Worm (Caenorhabditis elegans): Measurements from ENCODE around the gene C29F4.3.

- TF ChIP-seq fkh-10 (GFP tag; optimal IDR thresholded peaks at IDR 0.05): no peak
- TF ChIP-seq ahr-1 (tag; optimal IDR thresholded peaks at IDR 0.05): no peak
- no peak for TF ChIP-seq dmd-4 (tag; optimal IDR thresholded peaks at IDR 0.05; ENCODE audit: borderline replicate concordance)
- no peak for TF ChIP-seq pag-3 (tag; optimal IDR thresholded peaks at IDR 0.05; ENCODE audit: borderline replicate concordance)
- TF ChIP-seq ceh-9 (tag; optimal IDR thresholded peaks at IDR 0.05): no peak
- no peak for TF ChIP-seq ceh-45 (GFP tag; IDR thresholded peaks at IDR 0.05)
- TF ChIP-seq unc-86 (tag; optimal IDR thresholded peaks at IDR 0.05): no peak
- TF ChIP-seq K09A11.1 (tag; optimal IDR thresholded peaks at IDR 0.05; ENCODE audit: insufficient read depth): no peak
- TF ChIP-seq ceh-18 (tag; optimal IDR thresholded peaks at IDR 0.05): no peak
- TF ChIP-seq hlh-15 (tag; optimal IDR thresholded peaks at IDR 0.05): no peak
- no peak for TF ChIP-seq ttx-3 (tag; optimal IDR thresholded peaks at IDR 0.05)
- TF ChIP-seq pha-4 (tag; optimal IDR thresholded peaks at IDR 0.05): no peak
- TF ChIP-seq zip-5 (tag; optimal IDR thresholded peaks at IDR 0.05): no peak
Measured at ce11 chrIV:11211547-11211946, 12.2 kb downstream of the C29F4.3 start.

All from whole organism, late embryonic.